Worm (Caenorhabditis elegans): ENCODE data around the gene srh-229.

DNA sequence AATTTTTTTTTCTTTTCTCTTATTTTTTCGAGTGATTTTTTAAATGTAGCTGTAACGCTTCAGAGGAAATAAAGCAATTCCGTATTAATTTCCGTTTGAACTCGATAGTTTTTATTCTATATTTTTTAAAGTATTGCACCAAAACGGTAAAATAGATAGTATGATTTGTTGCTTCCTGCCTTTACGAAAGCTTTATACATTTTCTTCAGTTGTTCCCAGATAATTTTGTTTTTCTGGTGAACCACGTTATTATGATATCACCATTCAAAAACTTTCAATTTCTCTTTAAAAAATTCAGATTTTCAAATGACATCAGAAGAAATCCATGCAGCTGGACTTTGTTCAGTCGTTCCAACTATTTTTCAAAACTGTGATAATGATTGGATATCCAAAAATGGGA is 10.8 kb upstream of the srh-229 start, which contains the start of gene srb-18:
- TF ChIP-seq mls-2 (tag; optimal IDR thresholded peaks at IDR 0.05) = no peak
- TF ChIP-seq nhr-76 (tag; optimal IDR thresholded peaks at IDR 0.05) = no peak
- TF ChIP-seq lin-13 (tag; optimal IDR thresholded peaks at IDR 0.05) = no peak
- TF ChIP-seq nhr-237 (tag; optimal IDR thresholded peaks at IDR 0.05) = no peak
- no peak for TF ChIP-seq hlh-1 (tag; optimal IDR thresholded peaks at IDR 0.05)
- TF ChIP-seq elt-1 (tag; optimal IDR thresholded peaks at IDR 0.05; ENCODE audit: borderline replicate concordance, insufficient read depth) = no peak
- no peak for TF ChIP-seq nhr-28 (tag; optimal IDR thresholded peaks at IDR 0.05)
- no peak for TF ChIP-seq ztf-11 (tag; optimal IDR thresholded peaks at IDR 0.05)
- TF ChIP-seq nhr-12 (tag; optimal IDR thresholded peaks at IDR 0.05) = no peak
- TF ChIP-seq mep-1 (tag; optimal IDR thresholded peaks at IDR 0.05) = no peak
- TF ChIP-seq lsy-2 (tag; optimal IDR thresholded peaks at IDR 0.05) = no peak

Measured in whole organism, mixed stage, embryonic.